Fruit fly (Drosophila melanogaster): Measurements from ENCODE around the gene CG31659.

Gene CG31659

dm6 chr2L:1344071-1344470 lies 15.5 kb downstream of the CG31659 start, which contains the start of the genes CG33922 and Cdlc2:
CG33922 (minus strand) TSS chr2L:1344171.
Cdlc2 (plus strand) TSS chr2L:1344400.
- no peak for TF ChIP-seq dsf (GFP tag; optimal IDR thresholded peaks at IDR 0.05; ENCODE audit: borderline replicate concordance)
- TF ChIP-seq Hr78 (GFP tag; optimal IDR thresholded peaks at IDR 0.05): no peak
- TF ChIP-seq Hr83 (GFP tag; optimal IDR thresholded peaks at IDR 0.05; ENCODE audit: poor library complexity, severe bottlenecking): no peak
- no peak for TF ChIP-seq Vsx2 (GFP tag; optimal IDR thresholded peaks at IDR 0.05; ENCODE audit: partially characterized antibody)
- no peak for TF ChIP-seq usp (GFP tag; optimal IDR thresholded peaks at IDR 0.05)
- no peak for TF ChIP-seq foxo (GFP tag; optimal IDR thresholded peaks at IDR 0.05)
- no peak for TF ChIP-seq Hnf4 (GFP tag; optimal IDR thresholded peaks at IDR 0.05)
- TF ChIP-seq tai (GFP tag; optimal IDR thresholded peaks at IDR 0.05): no peak
- no peak for TF ChIP-seq Dif (GFP tag; optimal IDR thresholded peaks at IDR 0.05; ENCODE audit: partially characterized antibody)
- no peak for TF ChIP-seq lola (GFP tag; optimal IDR thresholded peaks at IDR 0.05)
- TF ChIP-seq CG32264 (GFP tag; optimal IDR thresholded peaks at IDR 0.05): no peak
- TF ChIP-seq N (GFP tag; optimal IDR thresholded peaks at IDR 0.05): no peak
- no peak for TF ChIP-seq fru (GFP tag; optimal IDR thresholded peaks at IDR 0.05)
- TF ChIP-seq CrebA (GFP tag; optimal IDR thresholded peaks at IDR 0.05; ENCODE audit: borderline replicate concordance): no peak
- no peak for TF ChIP-seq Sp1 (GFP tag; optimal IDR thresholded peaks at IDR 0.05)
- TF ChIP-seq dmrt93B (GFP tag; optimal IDR thresholded peaks at IDR 0.05): no peak
- no peak for TF ChIP-seq h (GFP tag; optimal IDR thresholded peaks at IDR 0.05)
- no peak for TF ChIP-seq Dfd (GFP tag; optimal IDR thresholded peaks at IDR 0.05)

- TF ChIP-seq Rel (GFP tag; optimal IDR thresholded peaks at IDR 0.05) (no peak), Rel (tag; optimal IDR thresholded peaks at IDR 0.05) (no peak), Sp1 (GFP tag; optimal IDR thresholded peaks at IDR 0.05) (no peak), usp (GFP tag; optimal IDR thresholded peaks at IDR 0.05) (no peak), jim (GFP tag; optimal IDR thresholded peaks at IDR 0.05) (no peak), ey (GFP tag; optimal IDR thresholded peaks at IDR 0.05) (no peak), woc (GFP tag; optimal IDR thresholded peaks at IDR 0.05) (no peak), fru (GFP tag; optimal IDR thresholded peaks at IDR 0.05) (no peak), CG32264 (GFP tag; optimal IDR thresholded peaks at IDR 0.05) (no peak), rgr (GFP tag; optimal IDR thresholded peaks at IDR 0.05) (no peak), sage (GFP tag; optimal IDR thresholded peaks at IDR 0.05) (no peak), Jra (GFP tag; optimal IDR thresholded peaks at IDR 0.05) (no peak), CG9705 (GFP tag; optimal IDR thresholded peaks at IDR 0.05) (no peak), Mio (GFP tag; optimal IDR thresholded peaks at IDR 0.05) (no peak), tai (GFP tag; optimal IDR thresholded peaks at IDR 0.05) (no peak), dl (GFP tag; optimal IDR thresholded peaks at IDR 0.05; ENCODE audit: insufficient read depth in 1 of 2, partially characterized antibody in 2 of 2) (no peak)
Measured at dm6 chr2L:1341995-1342394, 17.6 kb downstream of the CG31659 start, which contains the start of gene CG33923. CG33923 (minus strand) TSS chr2L:1342095.

dm6 chr2L:1333828-1334227 lies 25.8 kb downstream of the CG31659 start, which contains the start of gene CG5440:
CG5440 (plus strand) TSS chr2L:1334128.
- TF ChIP-seq Dfd (GFP tag; optimal IDR thresholded peaks at IDR 0.05): no peak
- TF ChIP-seq N (GFP tag; optimal IDR thresholded peaks at IDR 0.05): no peak
- no peak for TF ChIP-seq br (GFP tag; optimal IDR thresholded peaks at IDR 0.05)
- TF ChIP-seq sv (GFP tag; optimal IDR thresholded peaks at IDR 0.05): no peak
- no peak for TF ChIP-seq CG32264 (GFP tag; optimal IDR thresholded peaks at IDR 0.05)
- TF ChIP-seq HLH106 (tag; optimal IDR thresholded peaks at IDR 0.05): no peak
- TF ChIP-seq Mio (GFP tag; optimal IDR thresholded peaks at IDR 0.05): no peak
- TF ChIP-seq Rel (GFP tag; optimal IDR thresholded peaks at IDR 0.05): no peak
- TF ChIP-seq Rel (tag; optimal IDR thresholded peaks at IDR 0.05): no peak
- TF ChIP-seq jim (GFP tag; optimal IDR thresholded peaks at IDR 0.05): no peak
- no peak for TF ChIP-seq Hnf4 (GFP tag; optimal IDR thresholded peaks at IDR 0.05)
- TF ChIP-seq h (GFP tag; optimal IDR thresholded peaks at IDR 0.05): no peak
- no peak for TF ChIP-seq tai (GFP tag; optimal IDR thresholded peaks at IDR 0.05)
- no peak for TF ChIP-seq Hr83 (GFP tag; optimal IDR thresholded peaks at IDR 0.05; ENCODE audit: poor library complexity, severe bottlenecking)

dm6 chr2L:1328861-1329260 lies 30.7 kb downstream of the CG31659 start, which contains the start of gene a5:
a5 (plus strand) TSS chr2L:1329161.
- TF ChIP-seq Jra (GFP tag; optimal IDR thresholded peaks at IDR 0.05) (no peak), Vsx2 (GFP tag; optimal IDR thresholded peaks at IDR 0.05; ENCODE audit: partially characterized antibody) (no peak), dl (GFP tag; optimal IDR thresholded peaks at IDR 0.05; ENCODE audit: insufficient read depth in 1 of 2, partially characterized antibody in 2 of 2) (no peak), pan (optimal IDR thresholded peaks at IDR 0.05) (no peak), jim (GFP tag; optimal IDR thresholded peaks at IDR 0.05) (no peak), psq (GFP tag; optimal IDR thresholded peaks at IDR 0.05) (no peak), br (GFP tag; optimal IDR thresholded peaks at IDR 0.05) (no peak)
